Worm (Caenorhabditis elegans): Measurements from ENCODE around the gene cyp-13A12.

DNA sequence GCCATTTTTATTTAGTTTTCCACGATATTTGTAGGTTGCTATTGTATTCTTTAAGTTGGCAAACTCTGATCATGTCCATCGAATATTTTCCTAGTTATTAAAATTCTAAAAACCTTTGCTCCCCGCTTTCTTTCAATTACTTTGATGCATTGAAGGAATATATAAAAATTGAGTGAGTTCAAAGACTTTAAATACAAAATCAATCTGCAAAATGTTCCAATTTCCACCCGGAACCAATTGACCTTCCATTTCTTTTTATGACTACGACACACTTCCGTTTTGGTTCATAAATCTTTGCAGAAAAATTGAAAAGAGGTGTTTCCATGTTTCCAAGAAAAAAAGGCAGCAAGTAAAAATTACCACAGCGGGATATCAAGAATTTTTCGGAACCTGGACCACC lies 15.4 kb downstream of the cyp-13A12 start, which contains the start of gene F54F12.2:
- TF ChIP-seq ztf-11 (tag; optimal IDR thresholded peaks at IDR 0.05) = no peak
- no peak for TF ChIP-seq nhr-76 (tag; optimal IDR thresholded peaks at IDR 0.05)
- no peak for TF ChIP-seq nhr-237 (tag; optimal IDR thresholded peaks at IDR 0.05)
- TF ChIP-seq mab-5 (tag; optimal IDR thresholded peaks at IDR 0.05) = no peak
